Worm (Caenorhabditis elegans): ENCODE measurements around the gene ints-9.

DNA sequence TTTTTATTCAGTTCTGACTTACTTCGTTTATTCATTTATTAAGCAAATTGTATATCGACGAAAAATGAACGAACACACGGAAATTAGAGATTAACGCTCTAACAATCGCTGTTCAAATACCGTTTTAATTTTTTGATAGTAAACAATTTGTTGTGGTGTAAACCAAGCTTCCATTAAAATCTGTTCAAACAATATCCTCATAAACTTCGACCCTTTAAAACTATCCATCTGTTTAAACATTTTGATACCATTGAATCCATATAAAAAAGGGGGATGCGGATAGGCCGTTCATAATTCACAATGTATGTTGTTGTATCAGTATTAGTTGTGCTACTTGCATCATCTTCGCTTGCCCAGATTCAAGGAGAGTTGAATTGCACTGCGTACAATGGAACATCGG is 50.9 kb downstream of the ints-9 start, which contains the start of gene F07C4.6:
- TF ChIP-seq klf-2 (GFP tag; conservative IDR thresholded peaks at IDR 0.05) (no peak), flt-1 (GFP tag; IDR thresholded peaks at IDR 0.05) (no peak), med-1 (GFP tag; optimal IDR thresholded peaks at IDR 0.05; ENCODE audit: insufficient read depth) (no peak), ztf-29 (GFP tag; IDR thresholded peaks at IDR 0.05) (no peak), ref-1 (GFP tag; conservative IDR thresholded peaks at IDR 0.05) (no peak), cog-1 (tag; optimal IDR thresholded peaks at IDR 0.05) (no peak), T22C8.4 (GFP tag; IDR thresholded peaks at IDR 0.05) (no peak), tab-1 (GFP tag; IDR thresholded peaks at IDR 0.05) (no peak)
